Worm (Caenorhabditis elegans): ENCODE results near the gene grd-4.
A peak's percentile ranks its signal among the peaks of the same experiment; 100 is the strongest.

- TF ChIP-seq ceh-8 (GFP tag; optimal IDR thresholded peaks at IDR 0.05) (no peak), mdl-1 (tag; optimal IDR thresholded peaks at IDR 0.05) (no peak), unc-130 (tag; optimal IDR thresholded peaks at IDR 0.05) (no peak), rnt-1 (tag; optimal IDR thresholded peaks at IDR 0.05) (peak; percentile 3), nhr-28 (tag; optimal IDR thresholded peaks at IDR 0.05) (no peak)
These were observed 45.3 kb upstream of the grd-4 start, which contains the start of gene dpy-6 for ce11 chrX:8455590-8456166.
